Worm (Caenorhabditis elegans) whole organism, late embryonic: ENCODE results near the gene F13H10.1.

Experiments used
- ceh-18 ChIP-seq: sonication (generic microtip); optimal IDR thresholded peaks from 2 replicates; lab custom pipeline; 2016; ENCODE audit warnings: missing genetic modification characterization, missing compliant biosample characterization
- fkh-10 ChIP-seq: fragments of 150-350 bp; optimal IDR thresholded peaks from 2 replicates; lab custom pipeline; 2014; ENCODE audit warnings: missing biosample characterization, missing genetic modification reagents, missing genetic modification characterization
- gmeb-2 ChIP-seq: sonication (generic microtip); optimal IDR thresholded peaks from 2 replicates; lab custom pipeline; 2016; ENCODE audit warnings: missing genetic modification characterization, inconsistent platforms, missing compliant biosample characterization
- hlh-13 ChIP-seq: fragments of 200-800 bp; sonication (Bioruptor generic); optimal IDR thresholded peaks from 2 replicates; lab custom pipeline; 2018; ENCODE audit warnings: mild to moderate bottlenecking, missing genetic modification characterization, missing compliant biosample characterization
- hlh-30 ChIP-seq: sonication (generic microtip); optimal IDR thresholded peaks from 2 replicates; lab custom pipeline; 2017; ENCODE audit warnings: antibody characterized with exemption, missing genetic modification characterization, missing compliant biosample characterization; ENCODE audit not compliant: insufficient read depth
- pag-3 ChIP-seq: sonication (generic microtip); optimal IDR thresholded peaks from 2 replicates; lab custom pipeline; 2016; ENCODE audit warnings: missing compliant biosample characterization, missing genetic modification characterization, borderline replicate concordance
- pha-4 ChIP-seq: fragments of 150-350 bp; optimal IDR thresholded peaks from 2 replicates; lab custom pipeline; 2018; ENCODE audit warnings: missing biosample characterization, missing genetic modification reagents, missing genetic modification characterization
- sox-4 ChIP-seq: sonication (generic microtip); optimal IDR thresholded peaks from 2 replicates; lab custom pipeline; 2017; ENCODE audit warnings: mild to moderate bottlenecking, missing genetic modification characterization, inconsistent platforms, missing compliant biosample characterization
- ttx-3 ChIP-seq: sonication (generic microtip); optimal IDR thresholded peaks from 2 replicates; lab custom pipeline; 2016; ENCODE audit warnings: missing genetic modification reagents, missing genetic modification characterization, missing compliant biosample characterization
- unc-3 ChIP-seq, 2 experiments: fragments of 200-800 bp in 1 of 2; sonication (Bioruptor generic) in 1 of 2; sonication (generic microtip) in 1 of 2; conservative IDR thresholded peaks in 1 of 2; optimal IDR thresholded peaks in 1 of 2; 2 replicates each; pipeline versions ENCODE4 v1.3.6 to Lab custom; 2016 to 2022; ENCODE audit warnings: missing compliant biosample characterization in 2 of 2, missing genetic modification characterization in 2 of 2, missing genetic modification reagents in 1 of 2
- unc-55 ChIP-seq: sonication (generic microtip); optimal IDR thresholded peaks from 2 replicates; lab custom pipeline; 2017; ENCODE audit warnings: missing biosample characterization, missing genetic modification reagents, missing genetic modification characterization

DNA sequence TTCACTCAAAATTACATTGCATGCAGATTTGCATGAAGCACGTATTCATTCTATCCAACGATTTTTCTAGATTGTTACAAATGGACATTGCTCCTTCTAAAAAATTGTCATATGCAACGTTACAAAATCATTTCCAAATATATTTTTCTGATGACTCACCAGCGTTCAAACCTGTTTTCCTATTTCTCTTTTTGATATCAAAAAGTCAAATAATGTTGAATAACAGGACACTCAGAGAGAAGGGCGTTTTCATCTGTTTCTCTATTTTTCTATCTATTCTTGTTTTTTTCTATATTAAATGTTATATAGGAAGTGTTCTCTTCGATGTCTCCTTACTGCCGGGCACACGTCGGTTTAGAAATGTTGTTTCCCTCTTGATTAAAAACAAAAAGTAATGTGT, 2.5 kb downstream of the F13H10.1 start:
- TF ChIP-seq pha-4 (tag; lab: Kevin White, UChicago) (no peak), ttx-3 (tag; lab: Kevin White, UChicago) (no peak), unc-3 (GFP tag; conservative IDR thresholded peaks at IDR 0.05; lab: Robert Waterston, UW) (no peak), unc-3 (tag; optimal IDR thresholded peaks at IDR 0.05; lab: Kevin White, UChicago) (no peak), hlh-13 (GFP tag; lab: Kevin White, UChicago) (no peak), unc-55 (GFP tag; lab: Kevin White, UChicago) (no peak), sox-4 (tag; lab: Kevin White, UChicago) (no peak), hlh-30 (tag; lab: Kevin White, UChicago) (no peak), gmeb-2 (no peak), fkh-10 (GFP tag; lab: Kevin White, UChicago) (no peak), pag-3 (tag; lab: Kevin White, UChicago) (no peak), ceh-18 (no peak)
